Worm (Caenorhabditis elegans): ENCODE measurements around the gene M03B6.4.
A peak's percentile ranks its signal among the peaks of the same experiment; 100 is the strongest.

The M03B6.4 gene

DNA sequence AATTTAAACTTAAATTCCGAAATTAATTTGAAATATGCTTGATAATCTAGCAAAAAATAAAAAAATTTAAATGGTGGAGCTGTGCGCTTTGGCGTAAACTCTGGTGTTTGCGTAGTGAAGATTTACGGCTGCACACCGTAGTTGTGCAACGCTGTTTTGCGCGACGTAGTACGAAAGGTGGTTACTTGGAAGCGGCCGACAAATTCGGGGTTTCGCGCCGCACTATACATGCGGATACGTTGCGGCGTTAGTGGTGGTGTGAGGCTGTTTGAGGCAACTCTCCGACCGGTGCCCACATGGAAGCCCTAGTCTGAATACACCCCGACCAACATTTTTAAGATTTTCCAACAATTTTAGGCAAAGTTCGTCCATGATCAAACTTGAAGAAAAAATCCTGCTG lies 25.2 kb upstream of the M03B6.4 start:
- TF ChIP-seq pqm-1 (tag; optimal IDR thresholded peaks at IDR 0.05) (no peak), nhr-25 (tag; optimal IDR thresholded peaks at IDR 0.05) (no peak), ZK546.5 (tag; optimal IDR thresholded peaks at IDR 0.05) (no peak), elt-1 (tag; optimal IDR thresholded peaks at IDR 0.05) (no peak), aly-2 (tag; optimal IDR thresholded peaks at IDR 0.05) (no peak), ama-1 (optimal IDR thresholded peaks at IDR 0.05) (no peak), ztf-11 (tag; optimal IDR thresholded peaks at IDR 0.05) (no peak), elt-3 (tag; optimal IDR thresholded peaks at IDR 0.05) (no peak), unc-62 (GFP tag; optimal IDR thresholded peaks at IDR 0.05) (no peak), mml-1 (tag; optimal IDR thresholded peaks at IDR 0.05) (no peak)

DNA sequence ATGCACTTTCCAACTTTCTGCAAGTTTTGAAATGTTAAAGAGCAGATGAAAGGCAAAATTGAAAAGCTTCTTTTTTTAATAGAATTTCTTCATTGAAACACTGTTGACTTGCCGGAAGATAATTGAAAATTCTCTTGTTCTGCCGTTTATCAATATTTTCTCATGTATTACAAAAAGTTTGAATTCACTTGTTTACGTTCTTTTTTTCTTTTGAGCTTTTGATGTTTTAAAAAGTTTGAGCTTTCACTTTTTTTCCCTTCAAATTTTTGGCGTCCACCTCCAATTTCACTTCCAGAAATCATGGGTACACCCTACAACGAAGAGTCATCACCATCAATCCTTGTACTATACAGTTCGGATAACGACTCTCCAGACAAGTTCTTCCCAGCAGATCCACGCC lies 24.5 kb upstream of the M03B6.4 start, which contains the start of gene F19D8.2:
Gene F19D8.2, plus strand, starts transcription at position 301 of the 400 bp plus-strand sequence.
- no peak for TF ChIP-seq nhr-12 (tag; optimal IDR thresholded peaks at IDR 0.05)
- no peak for TF ChIP-seq ztf-4 (tag; optimal IDR thresholded peaks at IDR 0.05)
- no peak for TF ChIP-seq zag-1 (tag; optimal IDR thresholded peaks at IDR 0.05)
- no peak for TF ChIP-seq nhr-76 (tag; optimal IDR thresholded peaks at IDR 0.05)
- TF ChIP-seq lsy-12 (tag; optimal IDR thresholded peaks at IDR 0.05), result no peak

DNA sequence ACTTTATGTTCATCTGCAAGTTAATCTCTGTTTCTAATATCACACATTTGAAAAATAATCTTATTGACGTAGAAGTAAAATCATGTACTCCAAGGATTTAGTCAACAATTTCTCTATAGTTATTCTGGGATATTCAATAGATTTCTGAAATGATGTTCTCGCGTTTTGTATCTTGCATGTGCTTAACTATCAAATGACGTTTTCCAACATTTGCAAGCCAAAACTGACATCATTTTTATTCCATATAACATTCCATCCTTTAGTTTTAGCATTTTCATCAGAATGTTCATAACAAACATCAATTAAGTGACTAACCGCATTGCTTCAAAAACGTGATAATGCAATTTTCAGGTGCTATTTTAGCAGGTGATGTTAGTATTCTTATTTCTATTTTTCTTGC lies 20.6 kb upstream of the M03B6.4 start:
- TF ChIP-seq nhr-76 (tag; optimal IDR thresholded peaks at IDR 0.05), result no peak
- TF ChIP-seq nhr-237 (tag; optimal IDR thresholded peaks at IDR 0.05), result no peak
- TF ChIP-seq mdl-1 (tag; optimal IDR thresholded peaks at IDR 0.05), result no peak
- no peak for TF ChIP-seq eor-1 (tag; optimal IDR thresholded peaks at IDR 0.05)
- TF ChIP-seq mml-1 (tag; optimal IDR thresholded peaks at IDR 0.05), result no peak
- no peak for TF ChIP-seq elt-3 (tag; optimal IDR thresholded peaks at IDR 0.05)
- TF ChIP-seq nhr-11 (tag; optimal IDR thresholded peaks at IDR 0.05), result no peak
- no peak for TF ChIP-seq unc-62 (GFP tag; optimal IDR thresholded peaks at IDR 0.05)
- no peak for TF ChIP-seq daf-12 (tag; optimal IDR thresholded peaks at IDR 0.05)
- TF ChIP-seq ztf-4 (tag; optimal IDR thresholded peaks at IDR 0.05), result no peak
- TF ChIP-seq zag-1 (tag; optimal IDR thresholded peaks at IDR 0.05), result no peak
- no peak for TF ChIP-seq aly-2 (tag; optimal IDR thresholded peaks at IDR 0.05)
- TF ChIP-seq lsy-12 (tag; optimal IDR thresholded peaks at IDR 0.05), result no peak
- no peak for TF ChIP-seq fkh-10 (GFP tag; optimal IDR thresholded peaks at IDR 0.05)

DNA sequence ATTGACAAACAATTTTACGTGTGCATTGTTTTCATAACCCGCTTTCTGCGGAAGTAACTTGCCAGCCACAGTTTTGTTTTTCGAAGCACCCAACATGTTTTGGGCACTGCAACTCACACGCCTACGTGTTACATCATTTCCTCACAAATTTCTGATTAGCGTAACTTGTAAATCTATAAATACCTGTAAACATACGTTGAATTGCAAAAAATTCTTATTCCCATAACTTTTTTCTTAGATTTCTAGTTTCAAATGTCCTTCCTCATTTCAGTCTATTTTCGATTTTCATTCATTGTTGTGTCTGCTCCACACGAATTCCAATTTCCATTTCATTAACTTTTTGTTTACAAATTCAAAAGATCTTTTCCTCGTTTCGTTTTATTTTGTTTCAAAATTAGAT lies 18.3 kb upstream of the M03B6.4 start:
- TF ChIP-seq fos-1 (tag; optimal IDR thresholded peaks at IDR 0.05) (no peak), nhr-28 (tag; optimal IDR thresholded peaks at IDR 0.05) (no peak)

DNA sequence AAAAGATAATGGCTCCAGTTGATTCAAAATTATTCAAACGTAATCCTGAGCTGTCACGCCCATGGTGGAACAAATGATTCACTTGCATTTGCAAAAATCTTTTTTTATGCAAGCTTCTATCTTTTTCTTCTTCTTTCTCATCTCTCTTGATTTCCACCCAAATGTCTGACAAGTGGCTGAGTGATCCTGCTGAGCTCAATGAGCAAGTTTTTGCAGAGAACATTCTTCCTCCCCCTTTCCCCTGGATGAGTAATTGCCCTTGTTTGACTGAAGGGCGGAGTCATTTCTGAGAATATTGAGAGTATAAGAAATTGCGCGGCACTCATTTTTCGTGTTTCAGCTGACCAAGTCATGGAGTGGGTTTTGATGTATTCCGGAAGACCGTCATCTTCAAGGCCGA lies 17.4 kb upstream of the M03B6.4 start, which contains the start of gene M03B6.1:
Gene M03B6.1, plus strand, starts transcription at position 334 of the 400 bp plus-strand sequence.
- TF ChIP-seq tbx-2 (tag; optimal IDR thresholded peaks at IDR 0.05), result peak; percentile 42
- TF ChIP-seq lin-39 (tag; optimal IDR thresholded peaks at IDR 0.05), result peak; percentile 5
- no peak for TF ChIP-seq nhr-12 (tag; optimal IDR thresholded peaks at IDR 0.05)

DNA sequence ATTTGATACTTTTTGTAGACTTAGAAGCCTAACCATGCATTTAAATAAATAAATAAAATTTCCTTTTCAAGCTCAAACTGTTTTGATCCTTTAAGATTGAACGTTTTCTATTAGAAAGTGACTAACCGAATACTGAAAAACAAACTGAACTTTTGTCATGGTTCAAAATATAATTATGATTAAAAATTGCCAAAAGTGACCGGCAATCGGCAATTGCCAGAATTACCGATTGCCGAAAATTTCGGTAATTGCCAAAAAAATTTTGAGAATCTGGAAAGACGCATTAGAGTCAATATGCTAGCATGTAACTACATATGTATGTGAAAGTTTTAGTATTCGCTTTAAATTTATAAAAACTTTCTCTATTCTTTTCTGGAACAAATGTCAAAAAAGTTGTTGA lies 15.0 kb upstream of the M03B6.4 start, which contains the start of gene M03B6.5:
Gene M03B6.5, plus strand, starts transcription at position 301 of the 400 bp plus-strand sequence.
- TF ChIP-seq fkh-2 (tag; optimal IDR thresholded peaks at IDR 0.05) (no peak), ceh-28 (tag; optimal IDR thresholded peaks at IDR 0.05) (no peak), elt-1 (tag; optimal IDR thresholded peaks at IDR 0.05) (no peak), sea-2 (GFP tag; optimal IDR thresholded peaks at IDR 0.05) (no peak), ceh-9 (tag; optimal IDR thresholded peaks at IDR 0.05) (no peak), nhr-25 (tag; optimal IDR thresholded peaks at IDR 0.05) (no peak), skn-1 (tag; optimal IDR thresholded peaks at IDR 0.05) (no peak), nhr-28 (tag; optimal IDR thresholded peaks at IDR 0.05) (no peak), ama-1 (optimal IDR thresholded peaks at IDR 0.05) (no peak), zag-1 (tag; optimal IDR thresholded peaks at IDR 0.05) (no peak), elt-3 (tag; optimal IDR thresholded peaks at IDR 0.05) (no peak), nhr-43 (tag; optimal IDR thresholded peaks at IDR 0.05; ENCODE audit: poor library complexity, severe bottlenecking) (no peak)

DNA sequence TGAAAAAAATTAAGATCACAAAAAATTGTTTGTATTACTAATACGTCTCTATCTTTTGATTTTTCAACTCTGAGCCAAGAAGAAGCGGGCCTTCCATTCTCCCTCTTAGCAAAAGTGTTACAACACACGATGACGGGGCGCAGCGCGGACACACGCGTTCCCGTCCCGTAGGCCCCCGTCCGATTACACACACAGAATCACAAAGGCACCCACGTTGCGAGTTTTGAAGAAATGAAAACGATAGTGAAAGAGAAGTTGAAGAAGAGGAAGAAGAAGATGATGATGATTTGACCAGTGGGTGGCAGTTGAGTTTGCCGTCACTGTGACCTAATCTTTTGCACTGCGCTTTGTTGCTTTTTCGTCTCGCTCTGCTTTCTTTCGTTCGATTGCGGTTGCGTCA lies 12.6 kb upstream of the M03B6.4 start:
- peak; percentile 1 for TF ChIP-seq lin-39 (tag; optimal IDR thresholded peaks at IDR 0.05)
- no peak for TF ChIP-seq unc-62 (GFP tag; optimal IDR thresholded peaks at IDR 0.05)
- TF ChIP-seq nhr-43 (tag; optimal IDR thresholded peaks at IDR 0.05; ENCODE audit: poor library complexity, severe bottlenecking), result no peak
